Worm (Caenorhabditis elegans) whole organism, late embryonic: Measurements from ENCODE around the gene aco-1.

Source experiments
- C08G9.2 ChIP-seq: sonication (generic microtip); optimal IDR thresholded peaks from 2 replicates; lab custom pipeline; 2016; ENCODE audit warnings: mild to moderate bottlenecking, missing genetic modification characterization, moderate library complexity, missing compliant biosample characterization
- F13H6.1 ChIP-seq: sonication (generic microtip); optimal IDR thresholded peaks from 2 replicates; lab custom pipeline; 2016; ENCODE audit warnings: missing genetic modification characterization, missing compliant biosample characterization
- ahr-1 ChIP-seq: sonication (generic microtip); optimal IDR thresholded peaks from 2 replicates; lab custom pipeline; 2016; ENCODE audit warnings: missing genetic modification characterization, missing compliant biosample characterization
- ceh-14 ChIP-seq: sonication (generic microtip); optimal IDR thresholded peaks from 2 replicates; lab custom pipeline; 2016; ENCODE audit warnings: missing genotype, missing genetic modification characterization, missing compliant biosample characterization
- ceh-18 ChIP-seq: sonication (generic microtip); optimal IDR thresholded peaks from 2 replicates; lab custom pipeline; 2016; ENCODE audit warnings: missing genetic modification characterization, missing compliant biosample characterization
- che-1 ChIP-seq: sonication (generic microtip); optimal IDR thresholded peaks from 2 replicates; lab custom pipeline; 2016; ENCODE audit warnings: mild to moderate bottlenecking, missing genetic modification characterization, missing compliant biosample characterization
- fkh-10 ChIP-seq: fragments of 150-350 bp; optimal IDR thresholded peaks from 2 replicates; lab custom pipeline; 2014; ENCODE audit warnings: missing biosample characterization, missing genetic modification reagents, missing genetic modification characterization
- hlh-30 ChIP-seq: sonication (generic microtip); optimal IDR thresholded peaks from 2 replicates; lab custom pipeline; 2017; ENCODE audit warnings: antibody characterized with exemption, missing genetic modification characterization, missing compliant biosample characterization; ENCODE audit not compliant: insufficient read depth
- hlh-6 ChIP-seq: sonication (generic microtip); optimal IDR thresholded peaks from 2 replicates; lab custom pipeline; 2016; ENCODE audit warnings: missing genotype, missing genetic modification characterization, missing compliant biosample characterization
- nhr-11 ChIP-seq: fragments of 150-350 bp; optimal IDR thresholded peaks from 2 replicates; lab custom pipeline; 2014; ENCODE audit warnings: missing biosample characterization, missing genetic modification characterization
- pha-4 ChIP-seq: fragments of 150-350 bp; optimal IDR thresholded peaks from 2 replicates; lab custom pipeline; 2018; ENCODE audit warnings: missing biosample characterization, missing genetic modification reagents, missing genetic modification characterization
- pqm-1 ChIP-seq: sonication (generic microtip); optimal IDR thresholded peaks from 2 replicates; lab custom pipeline; 2016; ENCODE audit warnings: missing genetic modification characterization, missing compliant biosample characterization
- ttx-3 ChIP-seq: sonication (generic microtip); optimal IDR thresholded peaks from 2 replicates; lab custom pipeline; 2016; ENCODE audit warnings: missing genetic modification reagents, missing genetic modification characterization, missing compliant biosample characterization

DNA sequence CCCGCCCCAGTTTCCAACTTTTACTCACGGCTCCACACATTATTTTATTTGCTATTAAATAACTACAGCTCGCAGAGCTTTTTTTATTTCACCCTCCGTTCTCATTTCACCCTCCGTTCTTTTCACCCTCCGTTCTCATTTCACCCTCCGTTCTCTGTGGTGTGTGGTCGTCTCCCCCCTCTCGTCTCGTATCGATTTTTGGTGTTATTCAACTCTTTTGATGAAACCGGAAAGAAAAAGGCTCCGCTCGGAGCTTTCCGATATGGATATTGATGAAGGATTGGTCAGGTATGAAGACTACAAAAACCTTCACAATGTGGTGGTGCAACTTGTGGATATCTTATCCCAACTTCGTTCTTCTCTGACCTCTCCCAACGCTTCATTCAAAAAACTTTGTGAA is 49.1 kb upstream of the aco-1 start:
- no peak for TF ChIP-seq pqm-1 (tag; lab: Kevin White, UChicago)
- TF ChIP-seq nhr-11 (tag; lab: Kevin White, UChicago) = no peak
- no peak for TF ChIP-seq hlh-30
- TF ChIP-seq pha-4 (tag; lab: Kevin White, UChicago) = no peak
- TF ChIP-seq ahr-1 (tag; lab: Kevin White, UChicago) = no peak
- TF ChIP-seq fkh-10 (GFP tag; lab: Kevin White, UChicago) = no peak
- no peak for TF ChIP-seq hlh-6
- TF ChIP-seq F13H6.1 (tag; lab: Kevin White, UChicago) = no peak
- no peak for TF ChIP-seq ceh-14 (tag; lab: Kevin White, UChicago)
- no peak for TF ChIP-seq che-1 (tag; lab: Kevin White, UChicago)
- TF ChIP-seq ceh-18 (tag; lab: Kevin White, UChicago) = no peak
- TF ChIP-seq C08G9.2 = no peak
- TF ChIP-seq ttx-3 (tag; lab: Kevin White, UChicago) = no peak
